In the genomic region with DNA sequence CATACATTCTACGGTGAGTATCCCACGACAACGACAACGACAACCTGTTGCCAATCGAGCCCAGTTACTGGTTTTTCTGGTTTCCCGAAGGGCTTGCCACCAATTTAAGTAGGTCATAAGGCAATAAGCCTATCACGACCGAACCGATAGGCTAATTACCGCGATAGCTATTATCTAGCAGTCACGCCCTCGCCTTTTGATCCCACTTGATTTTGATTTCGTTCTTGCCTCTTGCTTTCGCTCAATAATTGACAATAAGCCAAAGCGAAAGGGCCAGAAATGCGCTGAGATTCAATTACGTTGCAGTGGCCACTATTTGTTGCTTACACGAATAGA, we compare ENCODE assay signal across 4 fruit fly cellular contexts.
TF ChIP-seq lines count a peak whose summit lies in the region.

No protein-coding gene starts in this region.

- no peak for TF ChIP-seq CTCF in whole organism, embryonic (GFP tag; optimal IDR thresholded peaks at IDR 0.05; lab: Kevin White, UChicago)

TF ChIP-seq in whole organism, embryonic, 481 proteins besides CTCF, POLR2A, EP300 and RAD21:
- peak; percentile 0 for TF ChIP-seq grn (GFP tag; optimal IDR thresholded peaks at IDR 0.05; lab: Kevin White, UChicago)
- peak; percentile 48 for TF ChIP-seq oc (tag; optimal IDR thresholded peaks at IDR 0.05; lab: Kevin White, UChicago)
- peak; percentile 57 for TF ChIP-seq exex (tag; optimal IDR thresholded peaks at IDR 0.05; lab: Kevin White, UChicago)
- peak; percentile 19 for TF ChIP-seq Blimp-1 (GFP tag; optimal IDR thresholded peaks at IDR 0.05; lab: Kevin White, UChicago)
- TF ChIP-seq inv (GFP tag; IDR thresholded peaks at IDR 0.05; lab: Robert Waterston, UW; ENCODE audit: partially characterized antibody): no peak
- TF ChIP-seq stc (GFP tag; IDR thresholded peaks at IDR 0.05; lab: Robert Waterston, UW): peak; percentile 21; the same call in 1 of the 2 replicates
- no peak for TF ChIP-seq CG8478 (optimal IDR thresholded peaks at IDR 0.05; lab: Kevin White, UChicago)
- peak; percentile 76 for TF ChIP-seq Vsx1 (GFP tag; optimal IDR thresholded peaks at IDR 0.05; lab: Kevin White, UChicago)
- TF ChIP-seq row (GFP tag; IDR thresholded peaks at IDR 0.05; lab: Robert Waterston, UW): 0 out of 3 replicates have a peak, but pooled peaks have one; percentile 16

TF ChIP-seq in whole organism, prepupa, 60 proteins besides CTCF, POLR2A, EP300 and RAD21:
- no peak for TF ChIP-seq Ets96B (tag; optimal IDR thresholded peaks at IDR 0.05; lab: Kevin White, UChicago)
- peak; percentile 90 for TF ChIP-seq svp (GFP tag; lab: Kevin White, UChicago)

TF ChIP-seq in whole organism, pupa, 21 proteins besides CTCF, POLR2A, EP300 and RAD21:
- TF ChIP-seq Ets98B (GFP tag; IDR thresholded peaks at IDR 0.05; lab: Robert Waterston, UW): no peak
- peak; percentile 76 for TF ChIP-seq EcR (GFP tag; optimal IDR thresholded peaks at IDR 0.05; lab: Kevin White, UChicago)
- TF ChIP-seq CG34367 (tag; optimal IDR thresholded peaks at IDR 0.05; lab: Kevin White, UChicago): no peak

TF ChIP-seq in whole organism, wandering third instar larva, 38 proteins besides CTCF, POLR2A, EP300 and RAD21:
- TF ChIP-seq Dfd (GFP tag; optimal IDR thresholded peaks at IDR 0.05; lab: Kevin White, UChicago) (no peak), brk (GFP tag; optimal IDR thresholded peaks at IDR 0.05; lab: Kevin White, UChicago) (no peak), CG9705 (GFP tag; optimal IDR thresholded peaks at IDR 0.05; lab: Kevin White, UChicago) (no peak), psq (GFP tag; optimal IDR thresholded peaks at IDR 0.05; lab: Kevin White, UChicago) (no peak), Vsx2 (GFP tag; optimal IDR thresholded peaks at IDR 0.05; lab: Kevin White, UChicago; ENCODE audit: partially characterized antibody) (peak; percentile 71), tai (GFP tag; optimal IDR thresholded peaks at IDR 0.05; lab: Kevin White, UChicago) (no peak), ey (GFP tag; optimal IDR thresholded peaks at IDR 0.05; lab: Kevin White, UChicago) (no peak), Hr83 (GFP tag; optimal IDR thresholded peaks at IDR 0.05; lab: Kevin White, UChicago; ENCODE audit: poor library complexity, severe bottlenecking) (no peak), Dif (GFP tag; optimal IDR thresholded peaks at IDR 0.05; lab: Kevin White, UChicago; ENCODE audit: partially characterized antibody) (peak; percentile 44), rgr (GFP tag; optimal IDR thresholded peaks at IDR 0.05; lab: Kevin White, UChicago) (no peak), dmrt93B (GFP tag; optimal IDR thresholded peaks at IDR 0.05; lab: Kevin White, UChicago) (no peak)
